Worm (Caenorhabditis elegans): ENCODE results near the gene F46C5.7.

Gene F46C5.7

ce11 chrII:8845298-8845697 is 6.2 kb downstream of the F46C5.7 start, which contains the start of gene agxt-1:
Gene agxt-1, plus strand, starts transcription at chrII:8845598.
- TF ChIP-seq ztf-29 (GFP tag; IDR thresholded peaks at IDR 0.05), result no peak
- TF ChIP-seq tab-1 (GFP tag; IDR thresholded peaks at IDR 0.05), result no peak
- no peak for TF ChIP-seq flt-1 (GFP tag; IDR thresholded peaks at IDR 0.05)
- TF ChIP-seq T22C8.4 (GFP tag; IDR thresholded peaks at IDR 0.05), result no peak
- TF ChIP-seq klf-2 (GFP tag; conservative IDR thresholded peaks at IDR 0.05), result no peak
- TF ChIP-seq ref-1 (GFP tag; conservative IDR thresholded peaks at IDR 0.05), result no peak
- no peak for TF ChIP-seq ztf-23 (GFP tag; IDR thresholded peaks at IDR 0.05)
- no peak for TF ChIP-seq cog-1 (tag; optimal IDR thresholded peaks at IDR 0.05)
- TF ChIP-seq med-1 (GFP tag; optimal IDR thresholded peaks at IDR 0.05; ENCODE audit: insufficient read depth), result no peak

ce11 chrII:8845932-8846331 is 6.8 kb downstream of the F46C5.7 start:
- TF ChIP-seq klf-2 (GFP tag; conservative IDR thresholded peaks at IDR 0.05) (no peak), cog-1 (tag; optimal IDR thresholded peaks at IDR 0.05) (no peak)

DNA sequence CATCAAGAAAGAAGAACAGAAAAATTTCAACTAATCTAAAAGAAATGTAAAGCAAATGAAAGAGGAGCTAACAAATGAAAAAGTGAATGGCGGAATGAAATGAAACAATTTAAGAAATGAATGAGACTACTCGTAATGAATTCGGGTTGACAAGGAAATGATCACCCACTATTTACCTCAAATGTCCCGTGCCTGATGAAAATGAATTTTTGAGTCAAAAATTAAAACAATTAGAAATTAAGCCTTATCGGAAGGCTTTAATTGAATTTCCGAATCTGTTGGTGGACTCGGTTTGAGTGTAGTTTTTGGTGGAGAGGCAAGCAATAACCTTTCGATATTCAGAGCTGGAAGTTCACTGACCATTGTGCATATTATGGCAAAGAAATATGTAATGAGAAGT is 9.9 kb downstream of the F46C5.7 start:
- TF ChIP-seq cog-1 (tag; optimal IDR thresholded peaks at IDR 0.05), result no peak

DNA sequence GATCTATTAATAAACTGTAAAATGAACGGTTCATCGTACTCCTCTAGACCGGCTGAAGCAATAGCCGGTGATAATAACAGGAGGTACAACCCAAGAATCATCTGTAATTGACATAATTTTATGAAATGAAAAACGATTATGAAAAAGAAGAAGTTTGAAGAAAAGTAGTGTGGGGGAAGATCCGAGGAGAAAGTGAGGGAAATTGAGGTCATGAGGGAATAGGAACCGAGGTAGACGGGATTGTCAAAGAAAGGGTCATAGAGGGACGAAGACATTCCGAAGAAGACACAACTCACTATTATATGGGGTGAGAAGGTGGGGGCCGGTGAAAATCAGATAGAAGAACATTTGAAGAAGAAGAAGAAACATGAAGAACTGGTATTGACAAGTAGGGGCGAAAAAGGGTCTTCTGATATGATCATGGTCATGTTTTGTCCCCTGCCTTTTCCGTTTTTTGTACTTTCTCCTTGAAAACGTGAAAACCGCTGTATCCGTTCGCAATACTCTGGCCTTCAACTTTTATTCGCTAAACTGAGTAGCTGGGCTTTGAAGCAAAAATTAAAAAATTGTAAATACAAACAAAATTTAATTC is 13.0 kb downstream of the F46C5.7 start, which contains the start of gene oac-46:
Gene oac-46 (minus strand): TSS at position 101 of the 592 bp plus-strand sequence.
- no peak for TF ChIP-seq cog-1 (tag; optimal IDR thresholded peaks at IDR 0.05)
- no peak for TF ChIP-seq klf-2 (GFP tag; conservative IDR thresholded peaks at IDR 0.05)

ce11 chrII:8853238-8853637 is 14.1 kb downstream of the F46C5.7 start:
- no peak for TF ChIP-seq klf-2 (GFP tag; conservative IDR thresholded peaks at IDR 0.05)

DNA sequence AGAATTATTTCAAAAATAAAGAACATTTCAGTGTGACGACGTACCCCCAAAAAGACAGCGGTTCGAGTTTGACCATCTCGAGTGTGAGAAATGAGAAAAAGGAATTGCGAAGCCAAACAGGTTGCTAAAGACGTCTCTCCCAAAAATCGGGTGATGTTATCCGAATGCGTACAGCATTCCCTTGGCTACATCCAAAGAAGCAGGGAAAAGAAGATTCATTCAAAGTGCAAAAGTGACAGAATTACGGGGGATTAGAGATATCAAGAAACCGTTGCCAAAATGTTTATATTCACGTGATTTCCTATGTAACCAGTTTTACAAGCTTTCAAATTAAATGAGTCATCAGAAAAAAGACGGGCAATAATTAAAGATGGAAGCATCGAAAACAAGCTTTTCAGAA is 14.8 kb downstream of the F46C5.7 start:
- no peak for TF ChIP-seq ref-1 (GFP tag; conservative IDR thresholded peaks at IDR 0.05)
- TF ChIP-seq flt-1 (GFP tag; IDR thresholded peaks at IDR 0.05), result no peak
- no peak for TF ChIP-seq cog-1 (tag; optimal IDR thresholded peaks at IDR 0.05)
- no peak for TF ChIP-seq klf-2 (GFP tag; conservative IDR thresholded peaks at IDR 0.05)
- TF ChIP-seq med-1 (GFP tag; optimal IDR thresholded peaks at IDR 0.05; ENCODE audit: insufficient read depth), result no peak
- no peak for TF ChIP-seq T22C8.4 (GFP tag; IDR thresholded peaks at IDR 0.05)
- TF ChIP-seq tab-1 (GFP tag; IDR thresholded peaks at IDR 0.05), result no peak
- no peak for TF ChIP-seq ztf-29 (GFP tag; IDR thresholded peaks at IDR 0.05)
- TF ChIP-seq ztf-23 (GFP tag; IDR thresholded peaks at IDR 0.05), result no peak

ce11 chrII:8854874-8855273 is 15.7 kb downstream of the F46C5.7 start:
- TF ChIP-seq ztf-29 (GFP tag; IDR thresholded peaks at IDR 0.05) (no peak), ztf-23 (GFP tag; IDR thresholded peaks at IDR 0.05) (no peak), flt-1 (GFP tag; IDR thresholded peaks at IDR 0.05) (no peak), T22C8.4 (GFP tag; IDR thresholded peaks at IDR 0.05) (no peak), cog-1 (tag; optimal IDR thresholded peaks at IDR 0.05) (no peak)

- no peak for TF ChIP-seq ztf-23 (GFP tag; IDR thresholded peaks at IDR 0.05)
- no peak for TF ChIP-seq tab-1 (GFP tag; IDR thresholded peaks at IDR 0.05)
- TF ChIP-seq ztf-29 (GFP tag; IDR thresholded peaks at IDR 0.05), result no peak
- no peak for TF ChIP-seq med-1 (GFP tag; optimal IDR thresholded peaks at IDR 0.05; ENCODE audit: insufficient read depth)
- TF ChIP-seq klf-2 (GFP tag; conservative IDR thresholded peaks at IDR 0.05), result no peak
- no peak for TF ChIP-seq flt-1 (GFP tag; IDR thresholded peaks at IDR 0.05)
- no peak for TF ChIP-seq ref-1 (GFP tag; conservative IDR thresholded peaks at IDR 0.05)
- no peak for TF ChIP-seq T22C8.4 (GFP tag; IDR thresholded peaks at IDR 0.05)
Measured at ce11 chrII:8856524-8856923, 17.4 kb downstream of the F46C5.7 start.

DNA sequence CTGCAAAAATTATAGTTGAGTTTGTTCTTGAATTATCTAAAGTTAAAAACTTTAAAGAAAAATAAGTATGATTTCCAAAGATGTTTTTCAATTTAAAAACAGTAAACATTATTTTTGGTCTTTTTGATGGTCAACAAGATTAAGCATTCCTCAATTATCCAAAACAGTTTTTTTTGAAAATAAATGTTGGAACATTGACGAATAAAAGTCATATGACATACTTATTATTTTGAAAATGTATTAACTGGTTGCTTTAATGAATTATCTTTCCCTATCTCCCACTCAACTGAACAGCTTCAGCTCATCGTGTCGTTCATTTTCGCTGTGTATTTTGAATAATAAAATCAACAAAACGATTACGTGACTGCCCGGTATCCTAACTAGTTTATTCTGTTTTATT is 17.9 kb downstream of the F46C5.7 start:
- TF ChIP-seq med-1 (GFP tag; optimal IDR thresholded peaks at IDR 0.05; ENCODE audit: insufficient read depth) (no peak), klf-2 (GFP tag; conservative IDR thresholded peaks at IDR 0.05) (no peak), cog-1 (tag; optimal IDR thresholded peaks at IDR 0.05) (no peak), tab-1 (GFP tag; IDR thresholded peaks at IDR 0.05) (no peak), ztf-29 (GFP tag; IDR thresholded peaks at IDR 0.05) (no peak), flt-1 (GFP tag; IDR thresholded peaks at IDR 0.05) (no peak), ztf-23 (GFP tag; IDR thresholded peaks at IDR 0.05) (no peak), ref-1 (GFP tag; conservative IDR thresholded peaks at IDR 0.05) (no peak), T22C8.4 (GFP tag; IDR thresholded peaks at IDR 0.05) (no peak)

DNA sequence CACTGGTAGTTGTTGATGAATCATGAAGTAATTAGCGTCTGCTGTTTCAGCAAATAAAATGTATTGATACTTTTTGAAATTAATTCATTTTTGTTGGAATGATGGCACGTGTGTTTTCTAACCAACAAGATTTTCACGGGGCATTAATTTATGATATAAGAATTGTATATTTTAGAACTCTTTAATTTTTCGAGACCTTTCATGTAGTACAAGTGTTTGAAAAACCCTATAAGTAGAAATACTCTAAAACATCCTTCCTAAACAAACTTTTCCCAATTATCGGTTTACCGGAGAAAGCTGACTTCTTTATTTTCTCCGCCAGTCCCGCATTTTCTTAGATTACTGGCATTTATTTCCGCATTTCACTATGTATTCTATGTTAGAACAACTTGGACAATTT is 20.5 kb downstream of the F46C5.7 start, which contains the start of gene snb-6:
Gene snb-6 (minus strand): TSS at position 101 of the 400 bp plus-strand sequence.
- no peak for TF ChIP-seq tab-1 (GFP tag; IDR thresholded peaks at IDR 0.05)
- no peak for TF ChIP-seq flt-1 (GFP tag; IDR thresholded peaks at IDR 0.05)

- TF ChIP-seq tab-1 (GFP tag; IDR thresholded peaks at IDR 0.05) (no peak), med-1 (GFP tag; optimal IDR thresholded peaks at IDR 0.05; ENCODE audit: insufficient read depth) (no peak), T22C8.4 (GFP tag; IDR thresholded peaks at IDR 0.05) (no peak), flt-1 (GFP tag; IDR thresholded peaks at IDR 0.05) (no peak), cog-1 (tag; optimal IDR thresholded peaks at IDR 0.05) (no peak), ztf-29 (GFP tag; IDR thresholded peaks at IDR 0.05) (no peak), ref-1 (GFP tag; conservative IDR thresholded peaks at IDR 0.05) (no peak), klf-2 (GFP tag; conservative IDR thresholded peaks at IDR 0.05) (no peak), ztf-23 (GFP tag; IDR thresholded peaks at IDR 0.05) (no peak)
Measured at ce11 chrII:8865078-8865477, 26.0 kb downstream of the F46C5.7 start, which contains the start of gene npr-20. Gene npr-20, minus strand, starts transcription at chrII:8865178.

Measured in whole organism, midembryonic.